Worm (Caenorhabditis elegans) whole organism, L1 larva: ENCODE measurements around the gene C37H5.5.

Experiments used
- F16B12.6 ChIP-seq: fragments of 150-350 bp; optimal IDR thresholded peaks from 2 replicates; lab custom pipeline; 2014; ENCODE audit warnings: missing biosample characterization, missing genetic modification characterization
- Y116A8C.19 ChIP-seq: sonication (generic microtip); optimal IDR thresholded peaks from 2 replicates; lab custom pipeline; 2016; ENCODE audit warnings: missing compliant biosample characterization, missing genetic modification characterization, borderline replicate concordance
- aly-2 ChIP-seq: fragments of 150-350 bp; optimal IDR thresholded peaks from 2 replicates; lab custom pipeline; 2014; ENCODE audit warnings: missing biosample characterization, missing genetic modification characterization
- ama-1 ChIP-seq: fragments of 150-350 bp; optimal IDR thresholded peaks from 2 replicates; lab custom pipeline; 2014
- ceh-88 ChIP-seq: fragments of 200-800 bp; sonication (Bioruptor generic); IDR thresholded peaks from 2 replicates; pipeline ENCODE4 v1.3.6; 2022; ENCODE audit warnings: missing genetic modification characterization, missing compliant biosample characterization
- dpl-1 ChIP-seq, 3 experiments: fragments of 150-350 bp in 2 of 3; sonication (generic microtip) in 1 of 3; optimal IDR thresholded peaks; 2 replicates each; lab custom pipeline; 2014 to 2017; ENCODE audit warnings: missing biosample characterization in 3 of 3, missing genetic modification characterization in 3 of 3, missing genetic modification reagents in 3 of 3
- efl-1 ChIP-seq, 4 experiments: fragments of 150-350 bp; optimal IDR thresholded peaks in 3 of 4; peaks in 1 of 4; 1 replicate in 1 of 4; 2 replicates in 3 of 4; lab custom pipeline; 2014; ENCODE audit warnings: missing biosample characterization in 2 of 4, missing genetic modification characterization in 2 of 4, missing genetic modification reagents in 2 of 4
- egl-13 ChIP-seq: sonication (generic microtip); optimal IDR thresholded peaks from 2 replicates; lab custom pipeline; 2016; ENCODE audit warnings: missing genotype, missing genetic modification reagents, missing genetic modification characterization, missing compliant biosample characterization
- elt-2 ChIP-seq: sonication (generic microtip); optimal IDR thresholded peaks from 2 replicates; lab custom pipeline; 2016; ENCODE audit warnings: missing genetic modification characterization, mild to moderate bottlenecking, inconsistent platforms, missing compliant biosample characterization, missing genetic modification reagents
- elt-3 ChIP-seq, 6 experiments: fragments of 150-350 bp in 1 of 6; sonication (generic microtip); optimal IDR thresholded peaks; 2 replicates each; lab custom pipeline; 2017 to 2018; ENCODE audit warnings: missing biosample characterization in 6 of 6, missing genetic modification characterization in 6 of 6, inconsistent platforms in 1 of 6
- fkh-10 ChIP-seq: sonication (generic microtip); optimal IDR thresholded peaks from 2 replicates; lab custom pipeline; 2017; ENCODE audit warnings: missing biosample characterization, missing genetic modification reagents, missing genetic modification characterization
- fkh-4 ChIP-seq: sonication (generic microtip); optimal IDR thresholded peaks from 2 replicates; lab custom pipeline; 2016; ENCODE audit warnings: missing compliant biosample characterization, missing genetic modification characterization, borderline replicate concordance
- hlh-4 ChIP-seq: sonication (generic microtip); optimal IDR thresholded peaks from 2 replicates; lab custom pipeline; 2016; ENCODE audit warnings: mild to moderate bottlenecking, missing genetic modification characterization, missing compliant biosample characterization
- isw-1 ChIP-seq: fragments of 200-800 bp; sonication (Bioruptor generic); IDR thresholded peaks from 2 replicates; pipeline ENCODE4 v1.3.6; 2022; ENCODE audit warnings: missing genetic modification characterization, missing compliant biosample characterization
- lin-15B ChIP-seq: fragments of 150-350 bp; sonication (generic microtip); optimal IDR thresholded peaks from 3 replicates; lab custom pipeline; 2014; ENCODE audit warnings: missing biosample characterization, missing genetic modification characterization
- lin-35 ChIP-seq, 2 experiments: fragments of 150-350 bp; optimal IDR thresholded peaks; 2 replicates each; lab custom pipeline; 2014; ENCODE audit warnings: missing biosample characterization in 2 of 2, missing genetic modification characterization in 2 of 2, missing genetic modification reagents in 2 of 2
- lin-39 ChIP-seq: fragments of 150-350 bp; optimal IDR thresholded peaks from 2 replicates; lab custom pipeline; 2014; ENCODE audit warnings: missing biosample characterization, missing genetic modification reagents, missing genetic modification characterization
- lir-3 ChIP-seq: sonication (generic microtip); optimal IDR thresholded peaks from 2 replicates; lab custom pipeline; 2016; ENCODE audit warnings: mild to moderate bottlenecking, missing genetic modification characterization, moderate library complexity, missing compliant biosample characterization; ENCODE audit not compliant: poor library complexity
- mab-9 ChIP-seq: fragments of 200-800 bp; sonication (Bioruptor generic); IDR thresholded peaks from 2 replicates; pipeline ENCODE4 v1.3.6; 2022; ENCODE audit warnings: missing genetic modification reagents, missing genetic modification characterization, missing compliant biosample characterization
- mef-2 ChIP-seq: fragments of 150-350 bp; optimal IDR thresholded peaks from 2 replicates; lab custom pipeline; 2014; ENCODE audit warnings: missing biosample characterization, missing genetic modification characterization
- mep-1 ChIP-seq: fragments of 150-350 bp; optimal IDR thresholded peaks from 2 replicates; lab custom pipeline; 2014; ENCODE audit warnings: missing biosample characterization, missing genetic modification characterization
- nhr-11 ChIP-seq: fragments of 150-350 bp; optimal IDR thresholded peaks from 2 replicates; lab custom pipeline; 2014; ENCODE audit warnings: missing biosample characterization, missing genetic modification characterization
- nhr-12 ChIP-seq: sonication (generic microtip); optimal IDR thresholded peaks from 2 replicates; lab custom pipeline; 2017; ENCODE audit warnings: missing biosample characterization, missing genetic modification characterization
- nhr-20 ChIP-seq: sonication (generic microtip); optimal IDR thresholded peaks from 2 replicates; lab custom pipeline; 2016; ENCODE audit warnings: mild to moderate bottlenecking, missing genetic modification characterization, missing compliant biosample characterization
- nhr-237 ChIP-seq: fragments of 150-350 bp; optimal IDR thresholded peaks from 2 replicates; lab custom pipeline; 2014; ENCODE audit warnings: missing biosample characterization, missing genetic modification characterization
- nhr-47 ChIP-seq: sonication (generic microtip); optimal IDR thresholded peaks from 2 replicates; lab custom pipeline; 2016; ENCODE audit warnings: mild to moderate bottlenecking, missing genetic modification characterization, moderate library complexity, missing compliant biosample characterization
- nhr-76 ChIP-seq: sonication (generic microtip); optimal IDR thresholded peaks from 2 replicates; lab custom pipeline; 2017; ENCODE audit warnings: missing biosample characterization, missing genetic modification characterization
- nhr-77 ChIP-seq: fragments of 150-350 bp; optimal IDR thresholded peaks from 2 replicates; lab custom pipeline; 2014; ENCODE audit warnings: missing biosample characterization, missing genetic modification characterization
- pax-3 ChIP-seq: fragments of 200-800 bp; sonication (Bioruptor generic); optimal IDR thresholded peaks from 2 replicates; lab custom pipeline; 2018; ENCODE audit warnings: mild to moderate bottlenecking, missing genetic modification characterization, moderate library complexity, missing compliant biosample characterization
- pqm-1 ChIP-seq: sonication (generic microtip); optimal IDR thresholded peaks from 3 replicates; lab custom pipeline; 2017; ENCODE audit warnings: missing biosample characterization, missing genetic modification characterization
- snpc-4 ChIP-seq: fragments of 150-350 bp; optimal IDR thresholded peaks from 2 replicates; lab custom pipeline; 2014; ENCODE audit warnings: missing biosample characterization, missing genetic modification characterization
- swsn-7 ChIP-seq: sonication (generic microtip); optimal IDR thresholded peaks from 2 replicates; lab custom pipeline; 2016; ENCODE audit warnings: missing genetic modification characterization, missing compliant biosample characterization
- tbx-2 ChIP-seq: sonication (generic microtip); optimal IDR thresholded peaks from 2 replicates; lab custom pipeline; 2016; ENCODE audit warnings: missing genetic modification characterization, missing compliant biosample characterization
- tlp-1 ChIP-seq: fragments of 150-350 bp; optimal IDR thresholded peaks from 2 replicates; lab custom pipeline; 2014; ENCODE audit warnings: missing biosample characterization, missing genetic modification characterization
- unc-130 ChIP-seq: fragments of 150-350 bp; optimal IDR thresholded peaks from 2 replicates; lab custom pipeline; 2017; ENCODE audit warnings: missing biosample characterization, missing genetic modification characterization, inconsistent platforms
- xbp-1 ChIP-seq: sonication (generic microtip); optimal IDR thresholded peaks from 2 replicates; lab custom pipeline; 2016; ENCODE audit warnings: missing genetic modification characterization, missing compliant biosample characterization
- zag-1 ChIP-seq: fragments of 150-350 bp; optimal IDR thresholded peaks from 2 replicates; lab custom pipeline; 2014; ENCODE audit warnings: missing biosample characterization, missing genetic modification characterization
- zip-4 ChIP-seq: fragments of 200-800 bp; sonication (Bioruptor generic); optimal IDR thresholded peaks from 2 replicates; lab custom pipeline; 2018; ENCODE audit warnings: mild to moderate bottlenecking, missing genetic modification characterization, moderate library complexity, missing compliant biosample characterization

Gene C37H5.5

ce11 chrV:4787166-4787565 lies 40.0 kb upstream of the C37H5.5 start, which contains the start of gene R02F11.9:
Gene R02F11.9 (plus strand): TSS chrV:4787466.
- TF ChIP-seq dpl-1 (GFP tag; optimal IDR thresholded peaks at IDR 0.05; lab: Kevin White, UChicago) (no peak), F16B12.6 (tag; lab: Kevin White, UChicago) (no peak), unc-130 (tag; lab: Kevin White, UChicago) (no peak), lin-35 (GFP tag; optimal IDR thresholded peaks at IDR 0.05; lab: Kevin White, UChicago) (no peak), elt-2 (tag; lab: Kevin White, UChicago) (no peak), snpc-4 (no peak), zag-1 (no peak), fkh-4 (tag; lab: Kevin White, UChicago) (no peak), nhr-11 (no peak), Y116A8C.19 (tag; lab: Kevin White, UChicago) (no peak), egl-13 (tag; lab: Kevin White, UChicago) (no peak), elt-3 (tag; optimal IDR thresholded peaks at IDR 0.05; lab: Kevin White, UChicago) (no peak), fkh-10 (GFP tag; lab: Kevin White, UChicago) (no peak), mef-2 (tag; lab: Kevin White, UChicago) (no peak)

ce11 chrV:4787836-4788235 lies 39.3 kb upstream of the C37H5.5 start:
- TF ChIP-seq zip-4 (GFP tag; lab: Kevin White, UChicago) (no peak), hlh-4 (no peak), ceh-88 (GFP tag; lab: Robert Waterston, UW) (no peak), pax-3 (tag; lab: Kevin White, UChicago) (no peak), ama-1 (no peak), efl-1 (optimal IDR thresholded peaks at IDR 0.05; lab: Kevin White, UChicago) (no peak), efl-1 (GFP tag; optimal IDR thresholded peaks at IDR 0.05 in 1 of 2; lab: Kevin White, UChicago) (peak in 1 of 2 experiments; percentile 87), mep-1 (tag; lab: Kevin White, UChicago) (no peak)

- TF ChIP-seq isw-1 (GFP tag; lab: Robert Waterston, UW) (no peak), aly-2 (tag; lab: Kevin White, UChicago) (no peak), nhr-12 (no peak), xbp-1 (tag; lab: Kevin White, UChicago) (no peak), mab-9 (no peak), nhr-237 (tag; lab: Kevin White, UChicago) (no peak), pax-3 (tag; lab: Kevin White, UChicago) (no peak), nhr-20 (tag; lab: Kevin White, UChicago) (no peak), egl-13 (tag; lab: Kevin White, UChicago) (no peak), mep-1 (tag; lab: Kevin White, UChicago) (no peak), snpc-4 (no peak), nhr-76 (tag; lab: Kevin White, UChicago) (no peak), lir-3 (no peak), swsn-7 (tag; lab: Kevin White, UChicago) (no peak), lin-39 (tag; lab: Kevin White, UChicago) (no peak), tlp-1 (tag; lab: Kevin White, UChicago) (no peak), fkh-4 (tag; lab: Kevin White, UChicago) (no peak), pqm-1 (no peak), Y116A8C.19 (tag; lab: Kevin White, UChicago) (no peak), lin-15B (tag; lab: Kevin White, UChicago) (no peak)
- TF ChIP-seq, all 84 proteins: peak for 0
Measured at ce11 chrV:4788823-4789222, 38.3 kb upstream of the C37H5.5 start, which contains the start of gene R02F11.10. Gene R02F11.10 (plus strand): TSS chrV:4789123.

ce11 chrV:4790368-4790767 lies 36.8 kb upstream of the C37H5.5 start, which contains the start of gene R02F11.12:
Gene R02F11.12 (plus strand): TSS chrV:4790668.
- TF ChIP-seq tbx-2 (tag; lab: Kevin White, UChicago) (no peak), nhr-77 (tag; lab: Kevin White, UChicago) (no peak), nhr-47 (tag; lab: Kevin White, UChicago) (no peak)
